Worm (Caenorhabditis elegans) whole organism, midembryonic: ENCODE data around the gene srh-87.

Experiments used
- cog-1 ChIP-seq: sonication (generic microtip); optimal IDR thresholded peaks from 2 replicates; lab custom pipeline; 2016; ENCODE audit warnings: missing genetic modification characterization, missing compliant biosample characterization
- ref-1 ChIP-seq: fragments of 200-800 bp; sonication (Bioruptor generic); conservative IDR thresholded peaks from 2 replicates; pipeline ENCODE4 v1.3.6; 2022; ENCODE audit warnings: missing genetic modification reagents, missing genetic modification characterization, missing compliant biosample characterization
- ztf-29 ChIP-seq: fragments of 200-800 bp; sonication (Bioruptor generic); IDR thresholded peaks from 2 replicates; pipeline ENCODE4 v1.3.6; 2022; ENCODE audit warnings: missing genetic modification reagents, missing genetic modification characterization, missing compliant biosample characterization

DNA sequence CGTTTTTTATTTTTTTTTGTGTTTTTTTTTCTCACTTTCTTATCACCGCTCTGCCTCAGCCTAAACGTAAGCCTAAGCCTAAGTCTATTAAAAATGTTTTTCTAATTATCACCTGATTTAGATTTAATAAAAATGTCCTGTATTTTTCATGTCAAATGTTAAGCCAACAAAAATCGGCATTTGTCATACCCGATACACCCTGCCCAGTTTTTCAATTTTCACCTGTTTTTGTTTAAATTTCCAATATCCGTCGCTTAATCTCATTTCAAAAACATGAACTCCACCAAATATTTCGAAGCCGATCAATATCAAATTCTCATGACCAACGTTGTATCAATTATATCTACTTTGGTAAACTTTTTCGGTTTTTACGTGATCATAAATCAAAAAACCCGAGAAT, 14.2 kb downstream of the srh-87 start, which contains the start of gene C31B8.1:
- TF ChIP-seq ref-1 (GFP tag; lab: Robert Waterston, UW) (no peak), ztf-29 (GFP tag; lab: Robert Waterston, UW) (no peak), cog-1 (no peak)
